Fruit fly (Drosophila melanogaster) whole organism, embryonic: ENCODE data around the gene side-III.
A peak's percentile ranks its signal among the peaks of the same experiment; 100 is the strongest.

ENCODE experiments used
- Aef1 ChIP-seq: fragments of 200-800 bp; sonication (Bioruptor generic); IDR thresholded peaks from 3 replicates; pipeline ENCODE4 v1.3.6; 2022; ENCODE audit warnings: missing biosample characterization, missing genetic modification characterization
- Atf6 ChIP-seq: fragments of 200-800 bp; sonication (Bioruptor generic); IDR thresholded peaks from 2 replicates; pipeline ENCODE4 v1.3.6; 2022; ENCODE audit warnings: missing biosample characterization, missing genetic modification characterization
- Awh ChIP-seq: fragments of 200-800 bp; sonication (Bioruptor generic); IDR thresholded peaks from 2 replicates; pipeline ENCODE4, ENCODE4 v1.3.6; 2022; ENCODE audit warnings: missing biosample characterization, missing genetic modification characterization
- CG11093 ChIP-seq: fragments of 200-800 bp; sonication (Bioruptor generic); IDR thresholded peaks from 3 replicates; pipeline ENCODE4 v1.3.6; 2022; ENCODE audit warnings: missing biosample characterization, missing genetic modification characterization
- CG12744 ChIP-seq: fragments of 200-800 bp; sonication (Bioruptor generic); optimal IDR thresholded peaks from 2 replicates; lab custom pipeline; 2016; ENCODE audit warnings: missing biosample characterization, missing genetic modification characterization
- CG12942 ChIP-seq: fragments of 200-800 bp; sonication (Bioruptor generic); optimal IDR thresholded peaks from 3 replicates; lab custom pipeline; 2016; ENCODE audit warnings: missing biosample characterization, missing genetic modification characterization
- CG13624 ChIP-seq: fragments of 200-800 bp; sonication (Bioruptor generic); optimal IDR thresholded peaks from 2 replicates; lab custom pipeline; 2016; ENCODE audit warnings: missing biosample characterization, missing genetic modification characterization
- CG14860 ChIP-seq: fragments of 200-800 bp; sonication (Bioruptor generic); IDR thresholded peaks from 3 replicates; pipeline ENCODE4 v1.3.6; 2022; ENCODE audit warnings: missing biosample characterization, missing genetic modification characterization; ENCODE audit not compliant: partially characterized antibody
- CG2202 ChIP-seq: fragments of 200-800 bp; sonication (Bioruptor generic); optimal IDR thresholded peaks from 2 replicates; lab custom pipeline; 2018; ENCODE audit warnings: missing biosample characterization, mild to moderate bottlenecking, missing genetic modification characterization
- CG3065 ChIP-seq: fragments of 200-800 bp; sonication (Bioruptor generic); optimal IDR thresholded peaks from 2 replicates; lab custom pipeline; 2016; ENCODE audit warnings: missing biosample characterization, missing genetic modification characterization
- CG33557 ChIP-seq: fragments of 200-800 bp; sonication (Bioruptor generic); optimal IDR thresholded peaks from 2 replicates; lab custom pipeline; 2019; ENCODE audit warnings: missing biosample characterization, mild to moderate bottlenecking, missing genetic modification characterization, moderate library complexity
- CG3995 ChIP-seq: fragments of 200-800 bp; sonication (Bioruptor generic); optimal IDR thresholded peaks from 3 replicates; lab custom pipeline; 2016; ENCODE audit warnings: missing biosample characterization, missing genetic modification characterization
- CG4282 ChIP-seq: fragments of 200-800 bp; sonication (Bioruptor generic); optimal IDR thresholded peaks from 2 replicates; lab custom pipeline; 2016; ENCODE audit warnings: missing biosample characterization, missing genetic modification characterization
- CG4617 ChIP-seq: fragments of 200-800 bp; sonication (Bioruptor generic); optimal IDR thresholded peaks from 3 replicates; lab custom pipeline; 2016; ENCODE audit warnings: missing biosample characterization, missing genetic modification characterization, borderline replicate concordance
- CG6654 ChIP-seq: fragments of 200-800 bp; sonication (Bioruptor generic); optimal IDR thresholded peaks from 2 replicates; lab custom pipeline; 2017; ENCODE audit warnings: missing biosample characterization, mild to moderate bottlenecking, missing genetic modification characterization
- CG6683 ChIP-seq: fragments of 200-800 bp; sonication (Bioruptor generic); optimal IDR thresholded peaks from 2 replicates; lab custom pipeline; 2017; ENCODE audit warnings: missing biosample characterization, mild to moderate bottlenecking, missing genetic modification characterization, missing genetic modification reagents
- CG6813 ChIP-seq: fragments of 200-800 bp; sonication (Bioruptor generic); optimal IDR thresholded peaks from 2 replicates; lab custom pipeline; 2017; ENCODE audit warnings: missing biosample characterization, missing genetic modification characterization, mild to moderate bottlenecking, moderate library complexity, missing genetic modification reagents
- CG8765 ChIP-seq: fragments of 200-800 bp; sonication (Bioruptor generic); IDR thresholded peaks from 2 replicates; pipeline ENCODE4 v1.3.6; 2022; ENCODE audit warnings: missing biosample characterization, missing genetic modification characterization
- CG9437 ChIP-seq: fragments of 200-800 bp; sonication (Bioruptor generic); optimal IDR thresholded peaks from 2 replicates; lab custom pipeline; 2018; ENCODE audit warnings: missing biosample characterization, mild to moderate bottlenecking, missing genetic modification characterization
- Dip2 ChIP-seq: fragments of 200-800 bp; sonication (Bioruptor generic); IDR thresholded peaks from 2 replicates; pipeline ENCODE4 v1.3.6; 2022; ENCODE audit warnings: missing biosample characterization, missing genetic modification characterization
- Dip3 ChIP-seq: fragments of 200-800 bp; sonication (Bioruptor generic); optimal IDR thresholded peaks from 3 replicates; lab custom pipeline; 2016; ENCODE audit warnings: missing biosample characterization, missing genetic modification characterization
- Eip74EF ChIP-seq, 2 experiments: fragments of 200-800 bp in 1 of 2; fragments of >200 bp in 1 of 2; sonication (Bioruptor generic) in 1 of 2; optimal IDR thresholded peaks; 2 replicates each; lab custom pipeline; 2017 to 2019; ENCODE audit warnings: missing biosample characterization in 2 of 2, missing genetic modification characterization in 2 of 2, mild to moderate bottlenecking in 1 of 2, moderate library complexity in 1 of 2
- HLH4C ChIP-seq: fragments of 200-800 bp; sonication (Bioruptor generic); IDR thresholded peaks from 3 replicates; pipeline ENCODE4 v1.3.6; 2022; ENCODE audit warnings: missing biosample characterization, missing genetic modification characterization; ENCODE audit not compliant: partially characterized antibody
- Hmx ChIP-seq: fragments of 200-800 bp; sonication (Bioruptor generic); optimal IDR thresholded peaks from 2 replicates; lab custom pipeline; 2016; ENCODE audit warnings: missing biosample characterization, missing genetic modification characterization
- Hr51 ChIP-seq, 2 experiments: fragments of 200-800 bp; sonication (Bioruptor generic); optimal IDR thresholded peaks; 2 replicates in 1 of 2; 3 replicates in 1 of 2; lab custom pipeline; 2016 to 2018; ENCODE audit warnings: missing biosample characterization in 2 of 2, missing genetic modification characterization in 2 of 2, mild to moderate bottlenecking in 1 of 2, moderate library complexity in 1 of 2
- MBD-R2 ChIP-seq: fragments of 200-800 bp; sonication (Bioruptor generic); IDR thresholded peaks from 2 replicates; pipeline ENCODE4 v1.3.6; 2022; ENCODE audit warnings: missing biosample characterization, missing genetic modification characterization
- Max ChIP-seq: fragments of 200-800 bp; sonication (Bioruptor generic); optimal IDR thresholded peaks from 2 replicates; lab custom pipeline; 2016; ENCODE audit warnings: missing biosample characterization, mild to moderate bottlenecking, missing genetic modification characterization
- Oli ChIP-seq: fragments of 200-800 bp; sonication (Bioruptor generic); optimal IDR thresholded peaks from 2 replicates; lab custom pipeline; 2018; ENCODE audit warnings: missing biosample characterization, mild to moderate bottlenecking, missing genetic modification characterization, moderate library complexity
- Usf ChIP-seq: fragments of 200-800 bp; sonication (Bioruptor generic); optimal IDR thresholded peaks from 2 replicates; lab custom pipeline; 2017; ENCODE audit warnings: missing genotype, missing biosample characterization, missing genetic modification characterization
- ara ChIP-seq: fragments of 200-800 bp; sonication (Bioruptor generic); IDR thresholded peaks from 2 replicates; pipeline ENCODE4 v1.3.6; 2022; ENCODE audit warnings: missing biosample characterization, missing genetic modification characterization
- cato ChIP-seq: fragments of 200-800 bp; sonication (Bioruptor generic); optimal IDR thresholded peaks from 2 replicates; lab custom pipeline; 2016; ENCODE audit warnings: missing biosample characterization, missing genetic modification characterization, borderline replicate concordance
- ci ChIP-seq: fragments of 200-800 bp; sonication (Bioruptor generic); IDR thresholded peaks from 3 replicates; pipeline ENCODE4 v1.3.6; 2022; ENCODE audit warnings: missing biosample characterization, missing genetic modification characterization
- croc ChIP-seq: fragments of 200-800 bp; sonication (Bioruptor generic); conservative IDR thresholded peaks from 3 replicates; pipeline ENCODE4 v1.3.6; 2022; ENCODE audit warnings: missing biosample characterization, missing genetic modification characterization
- dm ChIP-seq: fragments of 200-800 bp; sonication (Bioruptor generic); optimal IDR thresholded peaks from 3 replicates; lab custom pipeline; 2016; ENCODE audit warnings: missing biosample characterization, missing genetic modification characterization
- dmrt99B ChIP-seq: fragments of 200-800 bp; sonication (Bioruptor generic); optimal IDR thresholded peaks from 2 replicates; lab custom pipeline; 2018; ENCODE audit warnings: missing biosample characterization, mild to moderate bottlenecking, missing genetic modification characterization, moderate library complexity
- dysf ChIP-seq: fragments of 200-800 bp; sonication (Bioruptor generic); IDR thresholded peaks from 3 replicates; pipeline ENCODE4 v1.3.6; 2022; ENCODE audit warnings: missing biosample characterization, missing genetic modification characterization
- exex ChIP-seq: fragments of 200-800 bp; sonication (Bioruptor generic); optimal IDR thresholded peaks from 4 replicates; lab custom pipeline; 2018; ENCODE audit warnings: missing biosample characterization, mild to moderate bottlenecking, missing genetic modification characterization, moderate library complexity
- gcm ChIP-seq: fragments of 200-800 bp; sonication (Bioruptor generic); optimal IDR thresholded peaks from 2 replicates; lab custom pipeline; 2019; ENCODE audit warnings: missing biosample characterization, mild to moderate bottlenecking, missing genetic modification characterization, moderate library complexity
- gsb-n ChIP-seq: fragments of 200-800 bp; sonication (Bioruptor generic); optimal IDR thresholded peaks from 3 replicates; lab custom pipeline; 2018; ENCODE audit warnings: missing biosample characterization, mild to moderate bottlenecking, missing genetic modification characterization
- ind ChIP-seq: fragments of 200-800 bp; sonication (Bioruptor generic); optimal IDR thresholded peaks from 3 replicates; lab custom pipeline; 2016; ENCODE audit warnings: missing biosample characterization, missing genetic modification characterization
- kay ChIP-seq: fragments of 200-800 bp; sonication (Bioruptor generic); optimal IDR thresholded peaks from 2 replicates; lab custom pipeline; 2016; ENCODE audit warnings: missing biosample characterization, missing genetic modification characterization
- lmd ChIP-seq: fragments of 200-800 bp; sonication (Bioruptor generic); IDR thresholded peaks from 2 replicates; pipeline ENCODE4 v1.3.6; 2022; ENCODE audit warnings: missing biosample characterization, missing genetic modification characterization
- psq ChIP-seq: fragments of 200-800 bp; sonication (Bioruptor generic); optimal IDR thresholded peaks from 2 replicates; lab custom pipeline; 2017; ENCODE audit warnings: missing biosample characterization, missing genetic modification characterization
- run ChIP-seq: fragments of 200-800 bp; sonication (Bioruptor generic); optimal IDR thresholded peaks from 3 replicates; lab custom pipeline; 2018; ENCODE audit warnings: missing biosample characterization, mild to moderate bottlenecking, missing genetic modification characterization
- scrt ChIP-seq: fragments of 200-800 bp; sonication (Bioruptor generic); optimal IDR thresholded peaks from 2 replicates; lab custom pipeline; 2018; ENCODE audit warnings: missing biosample characterization, mild to moderate bottlenecking, missing genetic modification characterization, moderate library complexity
- sd ChIP-seq: fragments of 200-800 bp; sonication (Bioruptor generic); optimal IDR thresholded peaks from 3 replicates; lab custom pipeline; 2018; ENCODE audit warnings: missing biosample characterization, mild to moderate bottlenecking, missing genetic modification characterization, moderate library complexity
- sens-2 ChIP-seq: fragments of 200-800 bp; sonication (Bioruptor generic); IDR thresholded peaks from 2 replicates; pipeline ENCODE4 v1.3.6; 2022; ENCODE audit warnings: missing biosample characterization, missing genetic modification characterization
- tx ChIP-seq: fragments of 200-800 bp; sonication (Bioruptor generic); optimal IDR thresholded peaks from 2 replicates; lab custom pipeline; 2016; ENCODE audit warnings: missing biosample characterization, missing genetic modification characterization
- wdn ChIP-seq: fragments of 200-800 bp; sonication (Bioruptor generic); IDR thresholded peaks from 2 replicates; pipeline ENCODE4 v1.3.6; 2022; ENCODE audit warnings: missing biosample characterization, missing genetic modification characterization
- wek ChIP-seq: fragments of 200-800 bp; sonication (Bioruptor generic); optimal IDR thresholded peaks from 3 replicates; lab custom pipeline; 2018; ENCODE audit warnings: missing biosample characterization, mild to moderate bottlenecking, missing genetic modification characterization, moderate library complexity
- wor ChIP-seq: fragments of 200-800 bp; sonication (Bioruptor generic); IDR thresholded peaks from 2 replicates; pipeline ENCODE4 v1.3.6; 2022; ENCODE audit warnings: missing biosample characterization, missing genetic modification characterization
- z ChIP-seq: fragments of 200-800 bp; sonication (Bioruptor generic); IDR thresholded peaks from 3 replicates; pipeline ENCODE4 v1.3.6; 2022; ENCODE audit warnings: missing biosample characterization, missing genetic modification characterization

The side-III gene

dm6 chr3R:5871393-5871792, 88.0 kb downstream of the side-III start (continued):
- TF ChIP-seq ara (GFP tag; lab: Robert Waterston, UW) (peak; percentile 11; the same call in 1 of the 2 replicates), CG33557 (GFP tag; lab: Kevin White, UChicago) (no peak), kay (no peak), Hr51 (GFP tag; optimal IDR thresholded peaks at IDR 0.05; lab: Kevin White, UChicago) (no peak), CG13624 (no peak), Max (GFP tag; lab: Kevin White, UChicago) (no peak), cato (GFP tag; lab: Kevin White, UChicago) (no peak), dmrt99B (tag; lab: Kevin White, UChicago) (peak; percentile 21), sd (no peak), exex (tag; lab: Kevin White, UChicago) (no peak), CG6813 (GFP tag; lab: Kevin White, UChicago) (no peak), Oli (tag; lab: Kevin White, UChicago) (no peak), sens-2 (GFP tag; lab: Robert Waterston, UW) (no peak), CG3065 (no peak), scrt (no peak), CG6654 (GFP tag; lab: Kevin White, UChicago) (no peak), z (GFP tag; lab: Robert Waterston, UW) (no peak), run (no peak), CG2202 (tag; lab: Kevin White, UChicago) (no peak), dysf (GFP tag; lab: Robert Waterston, UW) (peak; percentile 42; the same call in 2 of the 3 replicates), Awh (GFP tag; lab: Robert Waterston, UW) (no peak), CG4617 (GFP tag; lab: Kevin White, UChicago) (no peak), Atf6 (GFP tag; lab: Robert Waterston, UW) (no peak), lmd (GFP tag; lab: Robert Waterston, UW) (peak; percentile 16; the same call in 1 of the 2 replicates), Hmx (GFP tag; lab: Kevin White, UChicago) (no peak), CG12744 (GFP tag; lab: Kevin White, UChicago) (no peak), wor (GFP tag; lab: Robert Waterston, UW) (no peak), Usf (no peak), CG14860 (GFP tag; lab: Robert Waterston, UW) (no peak), ind (peak; percentile 25), Dip3 (GFP tag; lab: Kevin White, UChicago) (no peak), Dip2 (GFP tag; lab: Robert Waterston, UW) (no peak), wdn (GFP tag; lab: Robert Waterston, UW) (no peak), CG9437 (GFP tag; lab: Kevin White, UChicago) (no peak), Aef1 (no peak), wek (GFP tag; lab: Kevin White, UChicago) (no peak), CG8765 (no peak; the same call in 1 of the 2 replicates), tx (no peak), CG3995 (GFP tag; lab: Kevin White, UChicago) (no peak), psq (GFP tag; lab: Kevin White, UChicago) (no peak), ci (peak; percentile 59; the same call in 2 of the 3 replicates), CG12942 (GFP tag; lab: Kevin White, UChicago) (no peak), HLH4C (no peak), CG11093 (no peak), CG4282 (no peak), gcm (GFP tag; lab: Kevin White, UChicago) (no peak), MBD-R2 (GFP tag; lab: Robert Waterston, UW) (no peak), dm (GFP tag; lab: Kevin White, UChicago) (no peak), Eip74EF (GFP tag; optimal IDR thresholded peaks at IDR 0.05; lab: Kevin White, UChicago) (no peak), gsb-n (no peak), croc (GFP tag; lab: Robert Waterston, UW) (no peak), CG6683 (GFP tag; lab: Kevin White, UChicago) (no peak)
